Worm (Caenorhabditis elegans) whole organism, late embryonic: ENCODE data around the gene T28C6.3.

Source experiments
- C38D4.7 ChIP-seq: fragments of 200-800 bp; sonication (Bioruptor generic); optimal IDR thresholded peaks from 2 replicates; lab custom pipeline; 2018; ENCODE audit warnings: mild to moderate bottlenecking, missing genetic modification characterization, moderate library complexity, missing compliant biosample characterization
- T23F11.4 ChIP-seq: fragments of 200-800 bp; sonication (Bioruptor generic); optimal IDR thresholded peaks from 2 replicates; lab custom pipeline; 2018; ENCODE audit warnings: mild to moderate bottlenecking, missing genetic modification characterization, missing compliant biosample characterization
- che-1 ChIP-seq: sonication (generic microtip); optimal IDR thresholded peaks from 2 replicates; lab custom pipeline; 2016; ENCODE audit warnings: mild to moderate bottlenecking, missing genetic modification characterization, missing compliant biosample characterization
- dmd-4 ChIP-seq: sonication (generic microtip); optimal IDR thresholded peaks from 2 replicates; lab custom pipeline; 2016; ENCODE audit warnings: borderline replicate concordance, missing genetic modification characterization, missing compliant biosample characterization
- elt-2 ChIP-seq: sonication (generic microtip); optimal IDR thresholded peaks from 2 replicates; lab custom pipeline; 2016; ENCODE audit warnings: missing genetic modification reagents, missing genetic modification characterization, missing compliant biosample characterization
- eyg-1 ChIP-seq: sonication (generic microtip); optimal IDR thresholded peaks from 2 replicates; lab custom pipeline; 2016; ENCODE audit warnings: missing genotype, missing genetic modification characterization, missing compliant biosample characterization
- hlh-13 ChIP-seq: fragments of 200-800 bp; sonication (Bioruptor generic); optimal IDR thresholded peaks from 2 replicates; lab custom pipeline; 2018; ENCODE audit warnings: mild to moderate bottlenecking, missing genetic modification characterization, missing compliant biosample characterization
- pqm-1 ChIP-seq: sonication (generic microtip); optimal IDR thresholded peaks from 2 replicates; lab custom pipeline; 2016; ENCODE audit warnings: missing genetic modification characterization, missing compliant biosample characterization
- rnt-1 ChIP-seq: sonication (generic microtip); optimal IDR thresholded peaks from 2 replicates; lab custom pipeline; 2016; ENCODE audit warnings: missing genetic modification characterization, missing compliant biosample characterization
- zip-5 ChIP-seq: sonication (generic microtip); optimal IDR thresholded peaks from 2 replicates; lab custom pipeline; 2016; ENCODE audit warnings: missing genetic modification characterization, missing compliant biosample characterization

ce11 chrIV:8807327-8807726, 12.8 kb upstream of the T28C6.3 start:
- TF ChIP-seq che-1 (tag; lab: Kevin White, UChicago) (no peak), rnt-1 (tag; lab: Kevin White, UChicago) (no peak), pqm-1 (tag; lab: Kevin White, UChicago) (no peak), zip-5 (tag; lab: Kevin White, UChicago) (no peak), T23F11.4 (GFP tag; lab: Kevin White, UChicago) (no peak), elt-2 (tag; lab: Kevin White, UChicago) (no peak), eyg-1 (no peak), dmd-4 (no peak), hlh-13 (no peak), C38D4.7 (no peak)
